Fruit fly (Drosophila melanogaster) Kc167 (cell line): Measurements from ENCODE around the gene CG34039.

Experiments
- h ChIP-seq: fragments of >200 bp; optimal IDR thresholded peaks from 3 replicates; lab custom pipeline; 2018; ENCODE audit warnings: missing external identifiers
- ttk ChIP-seq: sonication (Bioruptor generic); optimal IDR thresholded peaks from 2 replicates; lab custom pipeline; 2017; ENCODE audit warnings: missing external identifiers

DNA sequence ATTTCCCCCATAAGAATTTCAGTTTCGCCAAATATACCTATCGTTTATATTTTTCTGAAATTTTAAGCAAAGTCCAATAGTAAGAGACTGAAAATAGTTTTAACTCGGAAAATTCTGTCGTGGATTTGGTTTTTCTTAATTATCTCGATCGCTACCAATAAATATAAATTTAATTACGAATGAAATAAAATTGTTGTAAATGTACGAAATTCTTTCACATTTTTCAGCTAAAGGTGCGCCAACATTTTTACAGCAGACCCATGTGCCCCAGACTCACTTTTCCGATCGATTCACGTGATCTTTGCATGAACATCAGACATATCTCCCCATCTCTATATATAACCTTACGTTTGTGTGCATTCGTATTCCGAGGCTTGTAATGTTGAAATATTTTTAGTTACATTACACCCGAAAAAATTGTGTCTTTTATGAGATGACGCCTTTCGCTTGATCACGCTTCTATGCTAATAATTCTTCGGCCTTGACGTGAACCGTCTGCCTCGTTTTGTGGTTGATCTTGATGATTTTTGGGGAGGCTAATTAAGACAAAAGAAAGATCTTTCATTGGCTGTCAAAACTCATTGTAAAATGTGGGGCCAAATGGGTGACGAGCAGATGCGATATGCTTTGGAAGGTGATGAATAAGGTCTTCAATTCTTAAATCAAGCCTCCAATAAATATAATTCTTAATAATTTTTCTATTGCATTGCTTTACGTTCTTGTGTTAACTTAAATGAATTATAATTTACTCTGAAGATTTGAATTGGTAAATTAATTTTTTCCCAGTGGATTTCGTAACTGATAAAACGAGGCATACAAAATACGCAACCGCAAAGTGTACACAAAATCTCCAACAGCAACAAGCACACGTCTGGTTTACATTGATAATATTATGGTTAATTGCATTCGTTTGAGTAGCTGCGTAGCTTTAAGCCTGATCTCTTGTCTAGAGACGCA lies 14.5 kb upstream of the CG34039 start:
- TF ChIP-seq ttk (lab: Kevin White, UChicago) (no peak), h (lab: Kevin White, UChicago) (no peak)
